Fruit fly (Drosophila melanogaster) S2 (cell line): Measurements from ENCODE around the gene CG6761.

Experiments
- CG8478 ChIP-seq: fragments of >200 bp; optimal IDR thresholded peaks from 2 replicates; lab custom pipeline; 2018
- CTCF ChIP-seq, 2 experiments: fragments of >200 bp; optimal IDR thresholded peaks; 2 replicates each; lab custom pipeline; 2018

The CG6761 gene

dm6 chr3L:9694867-9695236, 8.5 kb downstream of the CG6761 start:
- no peak for TF ChIP-seq CTCF (optimal IDR thresholded peaks at IDR 0.05; lab: Kevin White, UChicago)

DNA sequence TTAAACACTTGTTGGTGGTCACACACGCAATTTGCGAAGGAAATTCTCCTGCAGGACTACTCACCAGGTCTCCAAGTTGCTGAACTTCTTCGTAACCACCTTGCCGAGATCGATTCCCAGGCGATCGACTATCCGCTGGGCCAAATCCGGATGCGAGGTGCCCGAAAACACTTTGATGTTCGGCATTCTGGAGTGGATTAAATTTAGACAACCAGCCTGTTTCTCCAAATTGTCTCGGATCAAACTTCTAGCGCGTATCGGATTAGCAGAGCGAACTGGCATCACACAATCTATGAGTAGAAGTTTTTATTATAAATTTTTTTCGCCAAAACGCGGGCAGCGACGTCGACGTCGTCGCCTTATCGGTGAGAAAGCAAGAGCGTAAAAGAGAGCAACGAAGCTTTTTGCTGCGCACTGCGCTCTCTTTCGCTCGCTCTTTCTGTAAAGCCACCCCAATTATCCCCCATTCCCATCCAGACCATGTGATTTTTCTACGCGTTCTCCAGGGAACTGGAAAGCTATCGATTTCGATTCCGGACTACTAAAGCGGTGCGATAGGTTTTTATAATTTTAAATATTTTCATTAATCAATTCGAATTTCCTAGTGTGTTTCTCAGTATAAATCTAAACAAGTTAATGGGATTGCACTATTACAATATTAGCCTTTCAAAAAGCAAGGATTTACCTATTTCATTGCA, 9.1 kb downstream of the CG6761 start:
- no peak for TF ChIP-seq CG8478 (lab: Kevin White, UChicago)
- TF ChIP-seq CTCF (optimal IDR thresholded peaks at IDR 0.05; lab: Kevin White, UChicago) = no peak

DNA sequence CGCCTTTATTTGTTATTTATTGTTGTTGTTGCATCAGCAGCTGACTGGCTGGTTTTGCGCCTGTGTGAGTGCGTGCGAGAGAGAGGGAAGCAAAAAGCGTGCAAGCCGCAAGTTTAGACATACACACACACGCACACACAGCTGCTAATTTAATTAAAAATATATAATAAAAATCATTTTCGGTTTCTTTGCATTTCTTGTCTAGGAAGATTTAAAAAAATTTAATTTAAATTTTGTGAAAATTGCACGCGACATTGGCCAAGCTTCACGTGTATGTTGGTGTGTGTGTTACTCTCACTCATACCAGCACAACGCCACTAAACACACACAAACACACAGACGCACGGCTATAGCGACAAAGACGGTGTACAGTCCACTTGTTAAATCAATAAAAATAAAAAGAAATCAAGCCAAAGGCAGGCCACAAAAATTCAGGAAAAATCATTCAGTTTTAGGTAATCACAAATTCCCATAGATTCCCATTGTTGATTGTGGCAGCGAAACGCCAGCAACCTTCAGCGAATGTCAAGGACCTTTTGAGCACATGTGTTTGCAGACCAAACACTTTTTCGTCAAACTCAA, 9.8 kb downstream of the CG6761 start:
- TF ChIP-seq CG8478 (lab: Kevin White, UChicago) (no peak), CTCF (optimal IDR thresholded peaks at IDR 0.05; lab: Kevin White, UChicago) (no peak)

- TF ChIP-seq CTCF (optimal IDR thresholded peaks at IDR 0.05; lab: Kevin White, UChicago) = no peak
- no peak for TF ChIP-seq CG8478 (lab: Kevin White, UChicago)
These were observed 10.4 kb downstream of the CG6761 start for dm6 chr3L:9692892-9693551.

DNA sequence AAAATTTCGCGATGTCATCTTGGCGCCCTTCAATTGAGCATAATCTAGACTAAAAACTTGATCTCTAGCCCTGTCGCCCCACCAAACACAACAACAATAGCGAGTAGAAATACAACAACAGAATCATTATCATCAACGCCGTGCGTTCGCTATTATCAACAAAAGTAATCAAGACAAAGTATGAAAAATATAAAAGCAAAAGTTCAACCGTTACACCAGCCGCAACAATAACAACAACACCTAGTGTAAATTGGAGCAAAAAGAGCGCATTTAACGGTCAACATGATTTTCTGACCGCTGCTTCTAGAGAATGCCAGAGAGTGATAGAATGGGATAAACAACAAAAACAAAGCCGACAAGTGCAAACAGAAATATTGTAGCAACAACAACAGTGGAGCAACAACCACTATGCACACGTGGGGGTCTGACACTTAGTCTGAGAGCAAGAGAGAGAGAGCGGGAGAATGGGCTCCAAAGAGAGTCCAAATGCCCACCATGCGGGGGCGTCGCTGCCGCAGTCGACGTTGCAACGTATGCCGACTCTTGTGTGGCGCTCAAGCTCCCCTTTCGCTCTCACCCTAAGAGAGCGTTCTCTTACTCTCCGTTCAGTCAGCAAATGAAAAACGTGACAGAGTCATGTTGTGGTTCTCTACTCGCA, 11.0 kb downstream of the CG6761 start:
- TF ChIP-seq CTCF (optimal IDR thresholded peaks at IDR 0.05; lab: Kevin White, UChicago) = no peak
- TF ChIP-seq CG8478 (lab: Kevin White, UChicago) = no peak

DNA sequence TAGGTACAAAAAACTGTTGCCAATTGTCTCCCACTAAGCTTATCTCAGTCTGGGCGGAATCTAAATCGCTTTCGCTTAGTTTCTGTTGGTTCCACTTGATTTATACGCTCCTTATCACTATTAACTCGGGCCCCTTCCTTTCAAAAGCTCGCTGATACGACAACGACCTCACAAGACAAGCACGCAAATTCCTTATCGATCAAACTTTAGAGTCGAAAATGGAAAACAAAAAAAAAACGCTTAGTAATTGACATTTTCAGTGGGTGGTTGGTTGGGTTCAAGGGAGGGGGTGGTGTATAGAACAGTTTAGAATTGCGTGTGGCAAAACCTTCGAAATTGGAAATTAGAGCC, 11.9 kb downstream of the CG6761 start:
- no peak for TF ChIP-seq CG8478 (lab: Kevin White, UChicago)
- TF ChIP-seq CTCF (optimal IDR thresholded peaks at IDR 0.05; lab: Kevin White, UChicago) = no peak

- TF ChIP-seq CG8478 (lab: Kevin White, UChicago) = no peak
- no peak for TF ChIP-seq CTCF (optimal IDR thresholded peaks at IDR 0.05; lab: Kevin White, UChicago)
These were observed 12.5 kb downstream of the CG6761 start for dm6 chr3L:9690798-9691475.

dm6 chr3L:9689809-9690208, 13.6 kb downstream of the CG6761 start:
- TF ChIP-seq CG8478 (lab: Kevin White, UChicago) (no peak), CTCF (optimal IDR thresholded peaks at IDR 0.05; lab: Kevin White, UChicago) (no peak)

DNA sequence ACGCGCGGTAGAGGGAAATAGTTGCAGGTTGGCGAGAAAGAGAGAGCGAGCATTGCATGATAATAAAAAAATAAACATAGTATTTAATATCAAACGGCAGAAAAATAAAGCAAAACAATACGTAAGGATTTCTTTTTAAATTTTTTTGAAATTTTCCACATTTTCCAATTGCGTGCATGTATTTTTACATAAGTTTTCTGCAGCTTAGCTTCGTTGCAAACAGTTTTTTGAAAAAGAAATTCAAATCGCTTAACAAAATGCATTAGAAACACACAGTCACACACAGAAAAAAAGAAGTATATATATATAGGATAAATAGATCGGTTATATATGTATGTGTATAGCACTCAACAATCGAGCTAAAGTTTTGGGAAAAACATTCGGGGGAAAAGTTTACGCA, 14.7 kb downstream of the CG6761 start:
- no peak for TF ChIP-seq CTCF (optimal IDR thresholded peaks at IDR 0.05; lab: Kevin White, UChicago)
- TF ChIP-seq CG8478 (lab: Kevin White, UChicago) = no peak

DNA sequence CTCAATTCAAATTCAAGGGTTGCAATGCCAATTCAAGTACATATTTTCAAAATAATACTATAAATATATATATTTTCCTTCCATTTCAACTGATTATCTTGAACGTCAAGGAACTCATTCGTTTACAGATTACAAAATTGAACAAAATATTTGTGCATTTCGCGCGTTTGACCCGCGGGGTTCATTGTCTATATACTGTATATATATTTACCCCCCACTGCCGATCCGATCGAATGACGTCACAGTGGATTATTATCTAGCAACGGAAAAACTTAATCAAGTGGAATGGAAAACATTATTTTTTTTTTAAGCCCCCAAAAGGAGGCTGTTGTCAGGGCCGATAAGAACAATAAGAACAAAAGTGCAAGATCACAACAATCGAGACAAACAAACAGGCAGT, 15.9 kb downstream of the CG6761 start:
- TF ChIP-seq CG8478 (lab: Kevin White, UChicago) (no peak), CTCF (optimal IDR thresholded peaks at IDR 0.05; lab: Kevin White, UChicago) (no peak)

DNA sequence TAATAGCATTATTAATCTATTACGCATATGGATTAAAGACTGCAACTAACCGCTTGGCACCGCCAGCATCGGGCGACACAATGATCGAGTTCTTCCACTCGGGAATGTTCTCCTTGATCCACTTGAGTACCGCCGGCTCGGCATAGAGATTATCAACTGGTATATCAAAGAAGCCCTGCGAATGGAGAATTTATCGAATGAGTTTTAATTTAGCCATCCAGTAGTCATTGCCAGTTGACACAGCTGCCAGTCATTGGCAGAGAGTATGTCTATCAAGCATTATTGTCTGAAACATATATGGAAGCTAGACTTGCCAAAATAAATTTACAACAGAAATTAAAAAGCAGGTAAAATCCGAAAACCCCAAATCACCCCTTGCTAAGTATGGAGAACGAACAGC, 18.5 kb downstream of the CG6761 start, which contains the start of gene CG16719:
TSS of gene CG16719 (plus strand) at position 301 of the 400 bp plus-strand sequence.
- no peak for TF ChIP-seq CTCF (optimal IDR thresholded peaks at IDR 0.05; lab: Kevin White, UChicago)
- no peak for TF ChIP-seq CG8478 (lab: Kevin White, UChicago)

- TF ChIP-seq CG8478 (lab: Kevin White, UChicago) (no peak), CTCF (optimal IDR thresholded peaks at IDR 0.05; lab: Kevin White, UChicago) (no peak)
These were observed 22.4 kb downstream of the CG6761 start, which contains the start of gene alphaTub67C for dm6 chr3L:9680968-9681367. alphaTub67C (plus strand) TSS chr3L:9681268.

DNA sequence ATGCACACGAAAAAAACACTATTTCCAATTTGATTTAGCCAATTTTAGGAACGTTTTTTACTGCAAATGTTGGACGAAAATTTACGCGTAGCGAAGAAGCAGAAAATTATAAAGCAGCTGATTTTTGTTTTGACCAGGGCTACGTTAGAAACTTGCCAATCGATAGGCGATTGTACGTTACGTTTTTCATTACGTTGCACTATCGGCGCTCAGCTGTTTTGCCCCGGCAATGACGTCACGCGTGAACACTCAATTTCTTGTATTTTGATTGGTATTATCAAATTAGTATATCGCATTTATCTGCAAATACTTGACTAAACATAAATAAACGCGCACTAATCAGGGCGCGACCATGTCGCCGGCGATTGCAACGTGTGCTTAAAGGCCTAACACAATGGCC, 24.4 kb downstream of the CG6761 start, which contains the start of the genes fry and CG16717:
TSS of gene fry (minus strand) at position 110 of the 400 bp plus-strand sequence.
TSS of gene CG16717 (plus strand) at position 208 of the 400 bp plus-strand sequence.
- TF ChIP-seq CG8478 (lab: Kevin White, UChicago) (no peak), CTCF (optimal IDR thresholded peaks at IDR 0.05; lab: Kevin White, UChicago) (no peak)

DNA sequence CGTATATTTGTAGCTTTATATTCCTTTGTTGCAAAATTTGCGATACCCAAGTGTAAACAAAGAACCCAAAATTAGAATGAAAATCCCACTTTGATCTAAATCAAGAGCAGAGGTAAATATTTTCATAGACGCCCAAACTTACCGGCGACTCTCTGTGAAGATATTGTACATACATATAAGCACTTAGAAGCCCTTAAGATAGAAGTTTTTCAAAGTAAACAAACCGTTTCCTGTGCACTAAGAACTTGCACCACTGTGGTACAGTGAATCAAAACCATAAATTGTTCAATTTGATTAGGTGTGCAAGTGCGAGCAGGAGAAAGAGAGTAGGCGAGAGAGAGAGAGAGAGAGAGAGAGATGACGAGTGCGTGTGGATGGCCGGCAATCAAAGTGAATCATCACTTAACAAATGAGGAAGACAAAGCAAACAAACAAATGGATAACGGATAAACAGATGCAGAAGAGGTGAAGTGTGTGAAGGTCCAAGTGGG, 25.3 kb downstream of the CG6761 start:
- no peak for TF ChIP-seq CTCF (optimal IDR thresholded peaks at IDR 0.05; lab: Kevin White, UChicago)
- no peak for TF ChIP-seq CG8478 (lab: Kevin White, UChicago)
